Fruit fly (Drosophila melanogaster): ENCODE results near the gene CG13078.

CG13078 gene

dm6 chr2L:19574364-19574763, 10.6 kb downstream of the CG13078 start (continued):
- TF ChIP-seq CG4318 (GFP tag; optimal IDR thresholded peaks at IDR 0.05) (peak; percentile 48), Hr4 (GFP tag; optimal IDR thresholded peaks at IDR 0.05) (peak; percentile 57), salr (GFP tag; optimal IDR thresholded peaks at IDR 0.05) (peak; percentile 30 to 33), lz (GFP tag; optimal IDR thresholded peaks at IDR 0.05) (peak; percentile 8), Eip75B (GFP tag; optimal IDR thresholded peaks at IDR 0.05) (peak; percentile 59), Ets96B (tag; optimal IDR thresholded peaks at IDR 0.05) (peak; percentile 68), fd59A (GFP tag; optimal IDR thresholded peaks at IDR 0.05) (peak; percentile 35), CG32006 (GFP tag; optimal IDR thresholded peaks at IDR 0.05) (peak; percentile 66), spab (GFP tag; optimal IDR thresholded peaks at IDR 0.05) (peak; percentile 25), CG8319 (GFP tag; optimal IDR thresholded peaks at IDR 0.05) (no peak), CG8632 (GFP tag; optimal IDR thresholded peaks at IDR 0.05) (no peak), Met (GFP tag; optimal IDR thresholded peaks at IDR 0.05) (peak; percentile 59), CG7368 (GFP tag; optimal IDR thresholded peaks at IDR 0.05) (peak; percentile 26), ss (GFP tag; optimal IDR thresholded peaks at IDR 0.05) (peak; percentile 39 to 63), CG8119 (GFP tag; IDR thresholded peaks at IDR 0.05) (0 out of 3 replicates have a peak, but pooled peaks have one; percentile 55), CG6276 (GFP tag; optimal IDR thresholded peaks at IDR 0.05) (peak; percentile 69), fd85E (GFP tag; optimal IDR thresholded peaks at IDR 0.05) (no peak), Ets21C (GFP tag; optimal IDR thresholded peaks at IDR 0.05) (peak; percentile 13), CG11762 (GFP tag; optimal IDR thresholded peaks at IDR 0.05; ENCODE audit: insufficient read depth) (peak; percentile 54), topi (GFP tag; optimal IDR thresholded peaks at IDR 0.05) (peak; percentile 56), pdm3 (GFP tag; optimal IDR thresholded peaks at IDR 0.05) (peak; percentile 37), CG6808 (GFP tag; optimal IDR thresholded peaks at IDR 0.05) (peak; percentile 54), Sox14 (GFP tag; optimal IDR thresholded peaks at IDR 0.05) (peak; percentile 39), eg (GFP tag; IDR thresholded peaks at IDR 0.05) (peak; percentile 53), svp (GFP tag) (peak; percentile 79), CG31627 (GFP tag; optimal IDR thresholded peaks at IDR 0.05) (peak; percentile 34), net (GFP tag; optimal IDR thresholded peaks at IDR 0.05) (peak; percentile 60), dac (GFP tag; optimal IDR thresholded peaks at IDR 0.05) (peak; percentile 27), CG34406 (GFP tag; optimal IDR thresholded peaks at IDR 0.05) (peak; percentile 26), acj6 (GFP tag; optimal IDR thresholded peaks at IDR 0.05) (peak; percentile 49), Eip78C (GFP tag) (peak; percentile 89)

- TF ChIP-seq fkh (GFP tag; optimal IDR thresholded peaks at IDR 0.05) = peak; percentile 88
- peak; percentile 27; the same call in 1 of the 3 replicates for TF ChIP-seq eg (GFP tag; IDR thresholded peaks at IDR 0.05)
- TF ChIP-seq spab (GFP tag; optimal IDR thresholded peaks at IDR 0.05) = no peak
- no peak for TF ChIP-seq CG11762 (GFP tag; optimal IDR thresholded peaks at IDR 0.05; ENCODE audit: insufficient read depth)
- no peak for TF ChIP-seq CG6276 (GFP tag; optimal IDR thresholded peaks at IDR 0.05)
- no peak for TF ChIP-seq CG6808 (GFP tag; optimal IDR thresholded peaks at IDR 0.05)
Measured at dm6 chr2L:19574959-19575625, 11.4 kb downstream of the CG13078 start.

- peak; percentile 95 for TF ChIP-seq Ets21C (GFP tag; optimal IDR thresholded peaks at IDR 0.05)
- TF ChIP-seq CG16779 (tag; optimal IDR thresholded peaks at IDR 0.05) = peak; percentile 94
- peak; percentile 98 for TF ChIP-seq CG1621 (tag; optimal IDR thresholded peaks at IDR 0.05)
- TF ChIP-seq achi (GFP tag; optimal IDR thresholded peaks at IDR 0.05) = peak; percentile 96
- peak; percentile 97 for TF ChIP-seq CG10669 (GFP tag; optimal IDR thresholded peaks at IDR 0.05)
- peak; percentile 96 for TF ChIP-seq CG6276 (GFP tag; optimal IDR thresholded peaks at IDR 0.05)
- TF ChIP-seq Blimp-1 (GFP tag; optimal IDR thresholded peaks at IDR 0.05) = peak; percentile 93
- peak; percentile 99 for TF ChIP-seq Eip78C (GFP tag)
- TF ChIP-seq lz (GFP tag; optimal IDR thresholded peaks at IDR 0.05) = peak; percentile 97
- peak; percentile 94 for TF ChIP-seq eg (GFP tag; IDR thresholded peaks at IDR 0.05)
- peak; percentile 96 for TF ChIP-seq CG3032 (tag; optimal IDR thresholded peaks at IDR 0.05)
- TF ChIP-seq CG11294 (GFP tag; IDR thresholded peaks at IDR 0.05) = peak; percentile 91
- peak; percentile 97 for TF ChIP-seq CG3919 (GFP tag; optimal IDR thresholded peaks at IDR 0.05)
- TF ChIP-seq pdm3 (GFP tag; optimal IDR thresholded peaks at IDR 0.05) = peak; percentile 97
- peak; percentile 87 to 93 for TF ChIP-seq ss (GFP tag; optimal IDR thresholded peaks at IDR 0.05)
- TF ChIP-seq Hr4 (GFP tag; optimal IDR thresholded peaks at IDR 0.05) = peak; percentile 98
- peak; percentile 98 for TF ChIP-seq acj6 (GFP tag; optimal IDR thresholded peaks at IDR 0.05)
- TF ChIP-seq Sox15 (GFP tag; optimal IDR thresholded peaks at IDR 0.05) = peak; percentile 94
- TF ChIP-seq Sox102F (GFP tag; optimal IDR thresholded peaks at IDR 0.05) = peak; percentile 96
- TF ChIP-seq Hr38 (GFP tag; optimal IDR thresholded peaks at IDR 0.05) = no peak
- peak; percentile 99 for TF ChIP-seq CG32006 (GFP tag; optimal IDR thresholded peaks at IDR 0.05)
- TF ChIP-seq fd59A (GFP tag; optimal IDR thresholded peaks at IDR 0.05) = peak; percentile 96
- TF ChIP-seq CG31627 (GFP tag; optimal IDR thresholded peaks at IDR 0.05) = peak; percentile 98
- peak; percentile 94 for TF ChIP-seq CG6163 (GFP tag; IDR thresholded peaks at IDR 0.05)
Measured at dm6 chr2L:19575626-19576298, 12.0 kb downstream of the CG13078 start.

All from whole organism, prepupa.